Fruit fly (Drosophila melanogaster): ENCODE results near the gene CG15025.

CG15025 gene

DNA sequence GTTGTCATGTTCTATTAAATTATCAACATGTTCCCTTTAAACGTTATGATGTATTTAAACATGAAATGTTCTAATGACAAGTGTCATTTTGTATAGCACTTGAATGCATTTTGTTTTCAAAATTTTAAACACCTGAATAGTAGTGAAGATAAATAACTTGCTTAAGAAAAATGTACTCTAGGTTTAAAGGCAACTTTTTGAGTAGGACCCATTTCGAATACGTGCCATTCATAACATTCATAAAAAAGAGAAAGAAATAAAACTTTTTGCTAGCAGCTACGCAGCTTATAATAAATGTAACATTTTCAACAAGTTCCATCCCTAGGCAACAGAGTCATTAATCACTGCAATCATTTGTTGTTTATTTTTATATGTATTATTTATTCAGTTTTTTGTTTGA is 4.5 kb downstream of the CG15025 start (continued):
- TF ChIP-seq CG6254 (GFP tag; optimal IDR thresholded peaks at IDR 0.05) (no peak), Ssrp (tag; optimal IDR thresholded peaks at IDR 0.05) (peak; percentile 23), phol (tag; optimal IDR thresholded peaks at IDR 0.05) (peak; percentile 43), CG31441 (GFP tag; IDR thresholded peaks at IDR 0.05) (peak; percentile 53), Xrp1 (GFP tag; IDR thresholded peaks at IDR 0.05) (peak; percentile 16; the same call in 1 of the 2 replicates), CG9817 (tag; optimal IDR thresholded peaks at IDR 0.05) (peak; percentile 5), Blimp-1 (GFP tag; optimal IDR thresholded peaks at IDR 0.05) (peak; percentile 29), Sox100B (GFP tag; optimal IDR thresholded peaks at IDR 0.05) (peak; percentile 34)

DNA sequence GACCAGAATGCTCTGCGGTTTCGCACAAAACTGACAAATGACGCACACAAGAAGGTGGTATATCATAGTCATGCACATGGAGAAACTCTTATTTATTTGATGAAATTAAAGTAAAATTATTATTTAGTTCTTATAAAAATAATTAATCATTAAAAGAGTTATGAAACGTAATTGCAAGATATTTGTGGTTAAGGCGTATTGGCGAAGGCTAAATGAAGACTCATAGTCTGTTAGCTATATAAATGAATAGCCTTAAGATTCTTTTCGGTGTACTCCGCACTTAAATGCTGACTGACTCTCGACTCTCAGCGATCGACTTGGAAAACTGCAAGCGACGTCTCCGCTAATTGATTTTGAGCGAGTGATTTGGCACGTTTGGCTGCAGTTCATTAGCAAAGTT is 14.4 kb downstream of the CG15025 start:
- no peak for TF ChIP-seq btn (GFP tag; optimal IDR thresholded peaks at IDR 0.05)
- TF ChIP-seq dysf (GFP tag; IDR thresholded peaks at IDR 0.05) = no peak
- TF ChIP-seq row (GFP tag; IDR thresholded peaks at IDR 0.05) = no peak
- no peak for TF ChIP-seq ind (GFP tag; optimal IDR thresholded peaks at IDR 0.05)
- peak; percentile 29; the same call in 1 of the 2 replicates for TF ChIP-seq Drgx (GFP tag; IDR thresholded peaks at IDR 0.05)
- no peak for TF ChIP-seq psq (GFP tag; optimal IDR thresholded peaks at IDR 0.05)
- TF ChIP-seq CG18764 (GFP tag; optimal IDR thresholded peaks at IDR 0.05) = no peak

DNA sequence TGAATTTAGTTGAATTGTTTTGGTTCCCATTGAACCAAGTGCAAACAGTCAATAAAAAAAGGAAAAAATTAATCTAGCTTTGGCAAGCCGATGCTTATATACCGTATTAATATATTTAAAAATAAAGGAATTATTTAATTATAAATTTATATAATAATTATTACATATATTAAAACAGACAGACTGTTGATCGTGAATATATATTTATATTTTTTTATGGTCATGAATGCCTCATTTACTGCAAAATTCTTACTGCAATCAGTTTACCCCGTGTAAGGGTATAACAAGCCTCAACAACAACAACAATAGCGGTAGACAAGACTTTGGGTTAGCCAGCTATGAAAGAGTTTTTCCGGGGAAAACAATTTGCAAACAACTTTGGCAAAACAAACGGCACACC is 16.8 kb downstream of the CG15025 start:
- no peak for TF ChIP-seq HLH54F (GFP tag; optimal IDR thresholded peaks at IDR 0.05)
- no peak for TF ChIP-seq Mad (GFP tag; optimal IDR thresholded peaks at IDR 0.05)
- TF ChIP-seq CG30020 (tag; optimal IDR thresholded peaks at IDR 0.05) = no peak
- TF ChIP-seq lmd (GFP tag; IDR thresholded peaks at IDR 0.05) = no peak
- no peak for TF ChIP-seq CG14860 (GFP tag; IDR thresholded peaks at IDR 0.05; ENCODE audit: partially characterized antibody)
- peak; percentile 3 for TF ChIP-seq Sox102F (GFP tag; optimal IDR thresholded peaks at IDR 0.05)
- TF ChIP-seq CG13894 (tag; optimal IDR thresholded peaks at IDR 0.05) = no peak
- TF ChIP-seq row (GFP tag; IDR thresholded peaks at IDR 0.05) = 0 out of 3 replicates have a peak, but pooled peaks have one; percentile 18
- no peak for TF ChIP-seq pnt (GFP tag; optimal IDR thresholded peaks at IDR 0.05)
- no peak for TF ChIP-seq Dip2 (GFP tag; IDR thresholded peaks at IDR 0.05)

DNA sequence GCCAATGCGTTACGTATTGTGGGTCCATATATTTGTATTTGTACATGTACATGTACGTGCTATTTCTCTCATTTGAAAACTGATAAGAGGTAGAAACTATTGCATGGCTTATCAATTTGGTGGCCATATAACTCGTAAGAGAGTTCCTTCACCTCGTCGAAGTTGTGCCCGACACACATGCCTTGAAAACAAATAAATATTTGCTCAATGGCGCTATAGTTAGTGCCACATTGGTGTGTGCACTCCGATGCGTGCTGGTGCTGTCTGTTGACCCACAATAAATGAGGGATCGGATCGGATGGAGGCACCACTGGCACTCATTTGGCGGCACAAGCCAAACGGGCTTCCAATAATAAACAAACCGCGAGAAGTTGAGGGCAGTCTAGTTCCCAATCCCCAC is 18.7 kb downstream of the CG15025 start:
- TF ChIP-seq Dbx (GFP tag; IDR thresholded peaks at IDR 0.05) (no peak), CG30403 (GFP tag; optimal IDR thresholded peaks at IDR 0.05) (no peak), da (GFP tag; optimal IDR thresholded peaks at IDR 0.05) (no peak), ab (GFP tag; optimal IDR thresholded peaks at IDR 0.05) (no peak), CG10366 (GFP tag; IDR thresholded peaks at IDR 0.05) (no peak), CG7987 (GFP tag; optimal IDR thresholded peaks at IDR 0.05) (peak; percentile 80), CrebB (tag; optimal IDR thresholded peaks at IDR 0.05) (peak; percentile 56), Aef1 (GFP tag; IDR thresholded peaks at IDR 0.05) (no peak), CG2120 (GFP tag; optimal IDR thresholded peaks at IDR 0.05) (no peak), CG10274 (GFP tag; optimal IDR thresholded peaks at IDR 0.05) (no peak), oc (tag; optimal IDR thresholded peaks at IDR 0.05) (no peak), ap (GFP tag; IDR thresholded peaks at IDR 0.05) (no peak), sisA (GFP tag; IDR thresholded peaks at IDR 0.05) (no peak), CG11695 (GFP tag; IDR thresholded peaks at IDR 0.05) (0 out of 3 replicates have a peak, but pooled peaks have one; percentile 32), tup (GFP tag; optimal IDR thresholded peaks at IDR 0.05) (no peak), CG8388 (GFP tag; optimal IDR thresholded peaks at IDR 0.05) (peak; percentile 24), CG3995 (GFP tag; optimal IDR thresholded peaks at IDR 0.05) (no peak), CG18599 (GFP tag; optimal IDR thresholded peaks at IDR 0.05) (peak; percentile 20), CG14710 (tag; optimal IDR thresholded peaks at IDR 0.05) (peak; percentile 64), Gug (GFP tag; IDR thresholded peaks at IDR 0.05) (no peak), p53 (GFP tag; optimal IDR thresholded peaks at IDR 0.05) (no peak), CG9437 (GFP tag; optimal IDR thresholded peaks at IDR 0.05) (peak; percentile 41), CG13775 (GFP tag; optimal IDR thresholded peaks at IDR 0.05) (no peak), CG8765 (GFP tag; IDR thresholded peaks at IDR 0.05) (no peak), Hsf (GFP tag; optimal IDR thresholded peaks at IDR 0.05) (no peak)

Data from whole organism, embryonic.